Worm (Caenorhabditis elegans): ENCODE measurements around the gene C25F9.12.

- TF ChIP-seq him-1 (tag; optimal IDR thresholded peaks at IDR 0.05) (no peak), dao-5 (tag; optimal IDR thresholded peaks at IDR 0.05) (no peak), W03F9.2 (tag; optimal IDR thresholded peaks at IDR 0.05) (no peak)
Measured at ce11 chrV:19410663-19411062, 7.9 kb upstream of the C25F9.12 start, which contains the start of gene C25F9.5.

Measured in whole organism, L4/young adult.